Worm (Caenorhabditis elegans): ENCODE data around the gene chil-11.

The chil-11 gene

ce11 chrIV:5749874-5750273, 8.7 kb downstream of the chil-11 start (continued):
- TF ChIP-seq sptf-1 (tag; optimal IDR thresholded peaks at IDR 0.05): no peak
- no peak for TF ChIP-seq Y116A8C.19 (tag; optimal IDR thresholded peaks at IDR 0.05; ENCODE audit: borderline replicate concordance)
- TF ChIP-seq lin-35 (GFP tag; optimal IDR thresholded peaks at IDR 0.05): no peak
- TF ChIP-seq ztf-11 (tag; optimal IDR thresholded peaks at IDR 0.05): no peak
- TF ChIP-seq snpc-4 (tag; optimal IDR thresholded peaks at IDR 0.05): no peak
- no peak for TF ChIP-seq nhr-77 (tag; optimal IDR thresholded peaks at IDR 0.05)
- TF ChIP-seq zag-1 (tag; optimal IDR thresholded peaks at IDR 0.05): no peak
- no peak for TF ChIP-seq F16B12.6 (tag; optimal IDR thresholded peaks at IDR 0.05)
- TF ChIP-seq nhr-28 (tag; optimal IDR thresholded peaks at IDR 0.05): no peak
- TF ChIP-seq ceh-82 (tag; optimal IDR thresholded peaks at IDR 0.05): no peak
- TF ChIP-seq vab-15 (tag; optimal IDR thresholded peaks at IDR 0.05): no peak
- TF ChIP-seq blmp-1 (tag; optimal IDR thresholded peaks at IDR 0.05): peak; percentile 18
- no peak for TF ChIP-seq lir-3 (tag; optimal IDR thresholded peaks at IDR 0.05; ENCODE audit: poor library complexity)
- no peak for TF ChIP-seq ceh-63 (GFP tag; optimal IDR thresholded peaks at IDR 0.05)
- peak; percentile 26 for TF ChIP-seq nhr-90 (tag; optimal IDR thresholded peaks at IDR 0.05; ENCODE audit: poor library complexity)
- no peak for TF ChIP-seq nhr-11 (tag; optimal IDR thresholded peaks at IDR 0.05)
- TF ChIP-seq unc-62 (GFP tag; optimal IDR thresholded peaks at IDR 0.05): no peak
- no peak for TF ChIP-seq skn-1 (tag; optimal IDR thresholded peaks at IDR 0.05)
- TF ChIP-seq fos-1 (tag; optimal IDR thresholded peaks at IDR 0.05): no peak
- TF ChIP-seq lin-39 (tag; optimal IDR thresholded peaks at IDR 0.05): no peak
- TF ChIP-seq ama-1 (optimal IDR thresholded peaks at IDR 0.05): no peak
- TF ChIP-seq mef-2 (tag; optimal IDR thresholded peaks at IDR 0.05): no peak
- TF ChIP-seq fkh-4 (tag; optimal IDR thresholded peaks at IDR 0.05; ENCODE audit: borderline replicate concordance): no peak
- no peak for TF ChIP-seq C04F5.9 (tag; optimal IDR thresholded peaks at IDR 0.05)
- no peak for TF ChIP-seq zip-4 (GFP tag; optimal IDR thresholded peaks at IDR 0.05)
- no peak for TF ChIP-seq ces-1 (GFP tag; optimal IDR thresholded peaks at IDR 0.05)
- TF ChIP-seq irx-1 (tag; optimal IDR thresholded peaks at IDR 0.05): no peak
- TF ChIP-seq mab-9 (GFP tag; IDR thresholded peaks at IDR 0.05): no peak
- TF ChIP-seq unc-130 (tag; optimal IDR thresholded peaks at IDR 0.05): no peak
- TF ChIP-seq nhr-47 (tag; optimal IDR thresholded peaks at IDR 0.05): no peak
- TF ChIP-seq nhr-20 (tag; optimal IDR thresholded peaks at IDR 0.05): peak; percentile 87
- TF ChIP-seq C34B4.2 (tag; optimal IDR thresholded peaks at IDR 0.05): no peak
- TF ChIP-seq pqm-1 (tag; optimal IDR thresholded peaks at IDR 0.05): no peak
- no peak for TF ChIP-seq efl-1 (optimal IDR thresholded peaks at IDR 0.05)
- TF ChIP-seq efl-1 (GFP tag; optimal IDR thresholded peaks at IDR 0.05 in 1 of 2): no peak
- no peak for TF ChIP-seq nhr-237 (tag; optimal IDR thresholded peaks at IDR 0.05)
- no peak for TF ChIP-seq mdl-1 (tag; optimal IDR thresholded peaks at IDR 0.05)
- TF ChIP-seq C16A3.4 (tag; optimal IDR thresholded peaks at IDR 0.05): no peak
- no peak for TF ChIP-seq ets-5 (GFP tag; IDR thresholded peaks at IDR 0.05)
- TF ChIP-seq nhr-19 (GFP tag; conservative IDR thresholded peaks at IDR 0.05): peak; percentile 15
- TF ChIP-seq sox-4 (tag; optimal IDR thresholded peaks at IDR 0.05): no peak
- no peak for TF ChIP-seq aha-1 (tag; optimal IDR thresholded peaks at IDR 0.05)
- TF ChIP-seq jun-1 (tag; optimal IDR thresholded peaks at IDR 0.05): no peak
- no peak for TF ChIP-seq isw-1 (GFP tag; IDR thresholded peaks at IDR 0.05)
- TF ChIP-seq fkh-8 (tag; optimal IDR thresholded peaks at IDR 0.05): no peak
- no peak for TF ChIP-seq ceh-8 (GFP tag; optimal IDR thresholded peaks at IDR 0.05)
- TF ChIP-seq nhr-84 (tag; optimal IDR thresholded peaks at IDR 0.05): no peak
- no peak for TF ChIP-seq pax-3 (tag; optimal IDR thresholded peaks at IDR 0.05)
- peak; percentile 41 for TF ChIP-seq snu-23 (GFP tag; optimal IDR thresholded peaks at IDR 0.05)
- TF ChIP-seq lin-13 (GFP tag; optimal IDR thresholded peaks at IDR 0.05): no peak
- no peak for TF ChIP-seq unc-30 (tag; optimal IDR thresholded peaks at IDR 0.05)
- TF ChIP-seq tbx-2 (tag; optimal IDR thresholded peaks at IDR 0.05): peak; percentile 24
- TF ChIP-seq dsc-1 (tag; optimal IDR thresholded peaks at IDR 0.05): no peak
- no peak for TF ChIP-seq unc-86 (tag; optimal IDR thresholded peaks at IDR 0.05)
